Fruit fly (Drosophila melanogaster): ENCODE measurements around the gene CG44428.
A peak's percentile ranks its signal among the peaks of the same experiment; 100 is the strongest.

CG44428 gene

DNA sequence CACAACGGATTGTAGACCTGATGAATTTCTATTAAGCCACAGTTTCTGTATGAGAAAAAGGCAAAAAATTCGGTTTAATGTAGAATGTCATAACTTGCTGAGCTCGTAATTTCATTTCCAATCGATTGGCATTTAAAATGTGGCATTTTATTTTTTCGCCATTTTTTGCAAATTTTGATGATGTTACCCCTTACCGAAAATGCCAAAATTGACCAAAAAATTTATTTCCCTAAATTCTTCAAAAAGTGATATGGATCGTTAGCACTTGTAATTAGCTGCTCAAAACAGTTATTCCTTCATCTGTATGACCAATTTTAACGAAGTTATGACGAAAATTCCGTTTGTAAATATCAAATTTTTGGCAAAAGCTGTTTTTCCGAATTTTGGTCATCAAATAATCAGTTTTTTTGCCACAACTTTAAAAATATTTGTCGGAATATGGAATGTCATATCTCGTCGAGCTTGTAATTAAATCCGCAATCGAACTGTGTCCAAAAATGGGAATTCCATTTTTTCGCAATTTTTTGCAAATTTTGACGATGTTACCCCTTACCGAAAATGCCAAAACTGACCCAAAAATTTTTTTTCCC, at the start of gene CG44428:
Gene CG44428, minus strand, starts transcription at position 51 of the 590 bp plus-strand sequence.
- no peak for TF ChIP-seq lz (GFP tag; optimal IDR thresholded peaks at IDR 0.05)
- TF ChIP-seq Lpt (GFP tag; optimal IDR thresholded peaks at IDR 0.05): no peak
- no peak for TF ChIP-seq esn (GFP tag; optimal IDR thresholded peaks at IDR 0.05)
- TF ChIP-seq Met (GFP tag; optimal IDR thresholded peaks at IDR 0.05): no peak
- no peak for TF ChIP-seq Ets96B (tag; optimal IDR thresholded peaks at IDR 0.05)
- TF ChIP-seq Hr38 (GFP tag; optimal IDR thresholded peaks at IDR 0.05): no peak
- no peak for TF ChIP-seq CG11294 (GFP tag; IDR thresholded peaks at IDR 0.05)
- no peak for TF ChIP-seq CG3919 (GFP tag; optimal IDR thresholded peaks at IDR 0.05)
- TF ChIP-seq Eip93F (GFP tag; optimal IDR thresholded peaks at IDR 0.05): no peak
- TF ChIP-seq CG10631 (GFP tag; optimal IDR thresholded peaks at IDR 0.05): no peak
- TF ChIP-seq CG4318 (GFP tag; optimal IDR thresholded peaks at IDR 0.05): no peak
- no peak for TF ChIP-seq CG10669 (GFP tag; optimal IDR thresholded peaks at IDR 0.05)
- no peak for TF ChIP-seq topi (GFP tag; optimal IDR thresholded peaks at IDR 0.05)
- no peak for TF ChIP-seq Eip75B (GFP tag; optimal IDR thresholded peaks at IDR 0.05)

DNA sequence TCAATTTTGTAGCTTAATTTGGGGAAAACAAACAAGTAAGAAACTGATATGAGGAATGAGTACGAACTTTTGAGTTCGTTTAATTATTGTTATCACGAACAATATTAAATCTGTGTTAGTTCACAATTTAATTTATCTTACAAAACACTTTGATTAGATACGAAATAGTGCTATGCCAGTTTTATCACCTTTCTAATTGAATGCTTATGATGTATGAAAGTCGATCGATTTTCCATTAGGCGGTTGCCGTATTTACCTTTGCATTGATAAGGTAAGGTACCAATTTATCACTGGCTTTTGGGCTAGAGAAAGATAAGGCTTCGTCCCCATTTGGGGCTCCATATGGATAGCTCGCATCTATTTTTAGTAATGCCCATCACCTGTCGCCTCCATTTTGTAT, 49.3 kb upstream of the CG44428 start:
- TF ChIP-seq spab (GFP tag; optimal IDR thresholded peaks at IDR 0.05) (no peak), ss (GFP tag; optimal IDR thresholded peaks at IDR 0.05) (no peak), Met (GFP tag; optimal IDR thresholded peaks at IDR 0.05) (no peak), CG8119 (GFP tag; IDR thresholded peaks at IDR 0.05) (no peak), CG6792 (GFP tag; optimal IDR thresholded peaks at IDR 0.05) (no peak), Gug (GFP tag; IDR thresholded peaks at IDR 0.05) (no peak), CG3919 (GFP tag; optimal IDR thresholded peaks at IDR 0.05) (no peak), lz (GFP tag; optimal IDR thresholded peaks at IDR 0.05) (no peak), CG6854 (GFP tag; optimal IDR thresholded peaks at IDR 0.05) (no peak), Ets96B (tag; optimal IDR thresholded peaks at IDR 0.05) (no peak), Blimp-1 (GFP tag; optimal IDR thresholded peaks at IDR 0.05) (no peak), vri (GFP tag; optimal IDR thresholded peaks at IDR 0.05) (no peak), CG6163 (GFP tag; IDR thresholded peaks at IDR 0.05) (no peak), acj6 (GFP tag; optimal IDR thresholded peaks at IDR 0.05) (no peak), Eip75B (GFP tag; optimal IDR thresholded peaks at IDR 0.05) (no peak), esn (GFP tag; optimal IDR thresholded peaks at IDR 0.05) (no peak)

DNA sequence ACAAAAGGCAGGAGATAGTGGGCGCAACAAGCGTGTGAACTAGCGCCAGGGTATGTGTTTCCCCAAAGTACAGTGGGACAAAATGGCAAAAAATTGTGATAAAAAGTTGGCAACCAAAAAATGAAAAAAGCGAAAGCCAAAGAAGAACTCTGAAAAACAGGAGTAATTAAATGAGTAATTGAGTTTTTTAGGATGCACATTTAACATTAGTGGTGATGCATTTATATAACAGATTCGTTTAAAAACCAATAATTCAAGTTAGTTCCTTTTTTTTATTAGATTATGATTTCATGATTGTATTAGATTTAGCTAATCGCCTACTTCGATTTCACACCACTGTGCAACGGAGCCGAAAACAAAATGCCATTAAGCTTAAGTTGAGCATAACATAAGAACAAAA, 42.3 kb upstream of the CG44428 start:
- TF ChIP-seq CG6792 (GFP tag; optimal IDR thresholded peaks at IDR 0.05) (no peak), CG3919 (GFP tag; optimal IDR thresholded peaks at IDR 0.05) (peak; percentile 40), CG32006 (GFP tag; optimal IDR thresholded peaks at IDR 0.05) (peak; percentile 76), CG16779 (tag; optimal IDR thresholded peaks at IDR 0.05) (no peak), CG11762 (GFP tag; optimal IDR thresholded peaks at IDR 0.05; ENCODE audit: insufficient read depth) (no peak), CG15336 (GFP tag; IDR thresholded peaks at IDR 0.05) (peak; percentile 57), CG3032 (tag; optimal IDR thresholded peaks at IDR 0.05) (peak; percentile 14), vri (GFP tag; optimal IDR thresholded peaks at IDR 0.05) (no peak), Ets96B (tag; optimal IDR thresholded peaks at IDR 0.05) (peak; percentile 29), CG11294 (GFP tag; IDR thresholded peaks at IDR 0.05) (no peak), CG4318 (GFP tag; optimal IDR thresholded peaks at IDR 0.05) (peak; percentile 61), fd85E (GFP tag; optimal IDR thresholded peaks at IDR 0.05) (no peak), esn (GFP tag; optimal IDR thresholded peaks at IDR 0.05) (peak; percentile 43), svp (GFP tag) (peak; percentile 61), dsx (GFP tag; optimal IDR thresholded peaks at IDR 0.05; ENCODE audit: poor library complexity, severe bottlenecking) (peak; percentile 6), CG6276 (GFP tag; optimal IDR thresholded peaks at IDR 0.05) (peak; percentile 60), Blimp-1 (GFP tag; optimal IDR thresholded peaks at IDR 0.05) (no peak), dac (GFP tag; optimal IDR thresholded peaks at IDR 0.05) (peak; percentile 45), CG6163 (GFP tag; IDR thresholded peaks at IDR 0.05) (no peak; the same call in 2 of the 3 replicates), CG1621 (tag; optimal IDR thresholded peaks at IDR 0.05) (no peak), Eip75B (GFP tag; optimal IDR thresholded peaks at IDR 0.05) (peak; percentile 34), Hr39 (GFP tag; optimal IDR thresholded peaks at IDR 0.05) (peak; percentile 63), acj6 (GFP tag; optimal IDR thresholded peaks at IDR 0.05) (peak; percentile 33), salr (GFP tag; optimal IDR thresholded peaks at IDR 0.05) (peak in 1 of 2 experiments; percentile 46), fd59A (GFP tag; optimal IDR thresholded peaks at IDR 0.05) (peak; percentile 1), lz (GFP tag; optimal IDR thresholded peaks at IDR 0.05) (peak; percentile 42), Eip78C (GFP tag) (peak; percentile 93), OdsH (GFP tag; optimal IDR thresholded peaks at IDR 0.05) (peak; percentile 48), CG8319 (GFP tag; optimal IDR thresholded peaks at IDR 0.05) (no peak), net (GFP tag; optimal IDR thresholded peaks at IDR 0.05) (peak; percentile 17), Met (GFP tag; optimal IDR thresholded peaks at IDR 0.05) (peak; percentile 60), CG10669 (GFP tag; optimal IDR thresholded peaks at IDR 0.05) (peak; percentile 26), Hr38 (GFP tag; optimal IDR thresholded peaks at IDR 0.05) (no peak), Sox15 (GFP tag; optimal IDR thresholded peaks at IDR 0.05) (peak; percentile 15), Smox (GFP tag; optimal IDR thresholded peaks at IDR 0.05) (peak; percentile 35)
